Fruit fly (Drosophila melanogaster): ENCODE results near the gene inaF-D.

Gene inaF-D

DNA sequence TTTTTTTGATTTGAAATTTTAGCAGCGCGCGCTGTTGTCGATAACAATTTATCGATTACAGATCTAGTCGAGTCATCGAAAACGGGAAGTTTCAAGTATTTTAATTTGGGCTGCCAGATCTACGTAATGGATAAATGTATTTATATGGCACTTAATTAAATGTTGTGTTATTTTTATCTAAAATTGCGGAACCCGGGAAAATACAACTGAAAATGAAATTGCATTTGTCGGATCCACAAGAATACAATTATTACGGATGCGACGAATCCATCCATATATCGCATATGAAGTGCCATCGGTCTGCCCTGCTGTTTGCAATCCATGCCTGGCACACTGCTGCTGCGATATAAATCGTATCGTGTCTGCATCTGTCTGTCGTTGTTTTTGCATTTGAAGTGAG is 8.8 kb downstream of the inaF-D start, which contains the start of gene Tango10 (continued):
- TF ChIP-seq CG13894 (tag; optimal IDR thresholded peaks at IDR 0.05): peak; percentile 29
- peak; percentile 70; the same call in 2 of the 3 replicates for TF ChIP-seq CG6791 (GFP tag; IDR thresholded peaks at IDR 0.05; ENCODE audit: partially characterized antibody)
- peak; percentile 66; the same call in 2 of the 3 replicates for TF ChIP-seq ken (GFP tag; IDR thresholded peaks at IDR 0.05)
- TF ChIP-seq CG6854 (GFP tag; optimal IDR thresholded peaks at IDR 0.05): no peak
- TF ChIP-seq CG5953 (GFP tag; IDR thresholded peaks at IDR 0.05): no peak
- peak; percentile 80 for TF ChIP-seq CG14710 (tag; optimal IDR thresholded peaks at IDR 0.05)
- TF ChIP-seq bab2 (GFP tag; optimal IDR thresholded peaks at IDR 0.05): no peak
- TF ChIP-seq pho (GFP tag; optimal IDR thresholded peaks at IDR 0.05): peak; percentile 63
- TF ChIP-seq Doc3 (GFP tag; IDR thresholded peaks at IDR 0.05; ENCODE audit: partially characterized antibody): peak; percentile 83
- TF ChIP-seq CG14667 (GFP tag; IDR thresholded peaks at IDR 0.05): no peak
- peak; percentile 36; the same call in 1 of the 3 replicates for TF ChIP-seq CG7357 (GFP tag; IDR thresholded peaks at IDR 0.05)
- TF ChIP-seq CHES-1-like (GFP tag; optimal IDR thresholded peaks at IDR 0.05): no peak
- TF ChIP-seq CkIIα-i1 (GFP tag; IDR thresholded peaks at IDR 0.05): no peak
- TF ChIP-seq Nf-YB (GFP tag; optimal IDR thresholded peaks at IDR 0.05): no peak
- no peak for TF ChIP-seq yki (optimal IDR thresholded peaks at IDR 0.05)
- TF ChIP-seq cwo (GFP tag; optimal IDR thresholded peaks at IDR 0.05): no peak
- TF ChIP-seq CG13775 (GFP tag; optimal IDR thresholded peaks at IDR 0.05): peak; percentile 67
- no peak for TF ChIP-seq CG6654 (GFP tag; optimal IDR thresholded peaks at IDR 0.05)
- peak; percentile 52; the same call in 1 of the 2 replicates for TF ChIP-seq esg (GFP tag; conservative IDR thresholded peaks at IDR 0.05)
- no peak for TF ChIP-seq CG2875 (GFP tag; optimal IDR thresholded peaks at IDR 0.05)
- no peak for TF ChIP-seq Sry-β (GFP tag; optimal IDR thresholded peaks at IDR 0.05)
- TF ChIP-seq CG3847 (GFP tag; IDR thresholded peaks at IDR 0.05): peak; percentile 65
- no peak for TF ChIP-seq CG18262 (tag; optimal IDR thresholded peaks at IDR 0.05)
- peak; percentile 46; the same call in 1 of the 2 replicates for TF ChIP-seq vvl (GFP tag; IDR thresholded peaks at IDR 0.05)
- peak; percentile 64 for TF ChIP-seq Sin3A (optimal IDR thresholded peaks at IDR 0.05)
- TF ChIP-seq Dad (GFP tag; optimal IDR thresholded peaks at IDR 0.05): peak; percentile 39
- TF ChIP-seq Tbp (GFP tag; optimal IDR thresholded peaks at IDR 0.05): no peak
- no peak for TF ChIP-seq ash1 (GFP tag; optimal IDR thresholded peaks at IDR 0.05)
- peak; percentile 28 for TF ChIP-seq grn (GFP tag; optimal IDR thresholded peaks at IDR 0.05)
- TF ChIP-seq CG17802 (tag; optimal IDR thresholded peaks at IDR 0.05): no peak
- peak; percentile 4 for TF ChIP-seq slou (GFP tag; optimal IDR thresholded peaks at IDR 0.05)
- peak; percentile 45 for TF ChIP-seq NfI (GFP tag; optimal IDR thresholded peaks at IDR 0.05)
- peak; percentile 46 for TF ChIP-seq CG1647 (GFP tag; optimal IDR thresholded peaks at IDR 0.05)
- TF ChIP-seq Dek (tag; optimal IDR thresholded peaks at IDR 0.05): no peak
- TF ChIP-seq pzg (GFP tag; optimal IDR thresholded peaks at IDR 0.05): peak; percentile 72
- no peak for TF ChIP-seq lab (GFP tag; optimal IDR thresholded peaks at IDR 0.05)
- peak; percentile 5 for TF ChIP-seq eyg (GFP tag; optimal IDR thresholded peaks at IDR 0.05)
- TF ChIP-seq run (tag; optimal IDR thresholded peaks at IDR 0.05): no peak
- peak; percentile 45; the same call in 1 of the 3 replicates for TF ChIP-seq Optix (GFP tag; IDR thresholded peaks at IDR 0.05)
- peak; percentile 75 for TF ChIP-seq Dbx (GFP tag; IDR thresholded peaks at IDR 0.05)
- no peak for TF ChIP-seq hkb (optimal IDR thresholded peaks at IDR 0.05)
- TF ChIP-seq hkb (GFP tag; IDR thresholded peaks at IDR 0.05): no peak
- TF ChIP-seq CG12219 (GFP tag; optimal IDR thresholded peaks at IDR 0.05): peak; percentile 18
- peak; percentile 59; the same call in 1 of the 2 replicates for TF ChIP-seq ato (GFP tag; IDR thresholded peaks at IDR 0.05; ENCODE audit: partially characterized antibody)
- TF ChIP-seq CG13296 (GFP tag; optimal IDR thresholded peaks at IDR 0.05): no peak
- TF ChIP-seq ranshi (GFP tag; IDR thresholded peaks at IDR 0.05): peak; percentile 50; the same call in 1 of the 2 replicates
- no peak for TF ChIP-seq gcm (GFP tag; optimal IDR thresholded peaks at IDR 0.05)
- no peak for TF ChIP-seq pros (GFP tag; optimal IDR thresholded peaks at IDR 0.05)
- no peak for TF ChIP-seq ap (GFP tag; IDR thresholded peaks at IDR 0.05)
- peak; percentile 61 for TF ChIP-seq CoRest (tag; optimal IDR thresholded peaks at IDR 0.05)
- peak; percentile 61 for TF ChIP-seq HmgZ (tag; optimal IDR thresholded peaks at IDR 0.05)
- TF ChIP-seq Atf-2 (GFP tag; optimal IDR thresholded peaks at IDR 0.05): peak; percentile 2

Data from whole organism, embryonic.